Worm (Caenorhabditis elegans) whole organism, late embryonic: ENCODE data around the gene C04G6.4.
A peak's percentile ranks its signal among the peaks of the same experiment; 100 is the strongest.

Source experiments
- lin-11 ChIP-seq: fragments of 200-800 bp; sonication (Bioruptor generic); optimal IDR thresholded peaks from 2 replicates; lab custom pipeline; 2018; ENCODE audit warnings: mild to moderate bottlenecking, missing genetic modification characterization, missing compliant biosample characterization
- mec-3 ChIP-seq: sonication (generic microtip); optimal IDR thresholded peaks from 2 replicates; lab custom pipeline; 2016; ENCODE audit warnings: borderline replicate concordance, missing genetic modification characterization, missing compliant biosample characterization
- nfya-1 ChIP-seq: sonication (generic microtip); optimal IDR thresholded peaks from 2 replicates; lab custom pipeline; 2017; ENCODE audit warnings: missing genetic modification characterization, mild to moderate bottlenecking, missing compliant biosample characterization, antibody characterized with exemption, moderate library complexity
- npax-4 ChIP-seq: sonication (generic microtip); optimal IDR thresholded peaks from 2 replicates; lab custom pipeline; 2016; ENCODE audit warnings: missing genetic modification characterization, missing compliant biosample characterization
- pha-4 ChIP-seq: fragments of 150-350 bp; optimal IDR thresholded peaks from 2 replicates; lab custom pipeline; 2018; ENCODE audit warnings: missing biosample characterization, missing genetic modification reagents, missing genetic modification characterization
- sox-2 ChIP-seq: fragments of 200-800 bp; sonication (Bioruptor generic); IDR thresholded peaks from 2 replicates; pipeline ENCODE4 v1.3.6; 2022; ENCODE audit warnings: missing genetic modification reagents, missing genetic modification characterization, missing compliant biosample characterization

DNA sequence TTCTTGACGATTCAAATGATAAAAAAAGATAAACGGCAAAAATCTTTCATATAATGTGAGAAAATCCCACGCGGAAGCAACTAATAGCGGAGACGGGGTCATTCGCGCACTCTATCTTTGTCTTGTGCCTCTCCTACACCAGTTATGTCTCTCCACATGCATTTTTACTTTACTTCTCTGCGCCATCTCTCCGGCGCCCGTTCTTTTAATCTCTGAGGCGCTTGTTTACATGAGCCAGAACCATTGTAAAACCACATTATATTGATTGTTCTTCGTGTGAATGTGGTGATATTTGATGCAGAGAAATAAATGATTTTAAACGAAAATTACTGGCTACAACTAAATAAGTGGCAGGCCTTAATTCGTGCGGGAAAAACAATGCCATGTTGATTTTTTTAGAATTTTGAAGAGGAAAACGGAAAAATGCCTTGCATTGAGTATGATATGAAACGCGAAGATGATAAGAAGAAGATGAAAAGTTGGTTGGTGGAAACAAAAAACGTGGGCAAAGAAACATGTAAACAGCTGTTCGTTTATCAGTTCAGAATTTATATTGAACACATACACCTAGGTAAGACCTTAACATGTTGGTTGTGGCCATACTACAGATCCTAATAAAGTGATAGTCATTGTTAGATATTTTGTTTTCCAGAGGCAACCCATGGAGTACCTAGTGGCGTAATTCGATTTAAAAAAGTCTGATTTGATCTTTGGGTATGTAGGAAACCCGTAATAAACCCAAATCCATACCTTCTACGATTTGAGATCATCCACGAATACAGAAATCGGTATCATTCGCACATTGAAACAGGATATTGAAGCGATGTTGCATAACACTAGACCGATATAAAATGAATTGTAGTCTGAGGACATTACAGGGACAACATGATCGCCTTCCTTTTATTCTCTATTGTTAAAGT lies 9.4 kb upstream of the C04G6.4 start, which contains the start of gene C04G6.2:
- TF ChIP-seq pha-4 (tag; lab: Kevin White, UChicago), result peak; percentile 44
- no peak for TF ChIP-seq lin-11 (tag; lab: Kevin White, UChicago)
- no peak for TF ChIP-seq npax-4 (tag; lab: Kevin White, UChicago)
- TF ChIP-seq nfya-1, result peak; percentile 49
- TF ChIP-seq sox-2 (GFP tag; lab: Robert Waterston, UW), result no peak
- TF ChIP-seq mec-3 (tag; lab: Kevin White, UChicago), result no peak
